Worm (Caenorhabditis elegans) whole organism, late embryonic: ENCODE measurements around the gene T14G12.6.

Source experiments
- ama-1 ChIP-seq: fragments of 150-350 bp; optimal IDR thresholded peaks from 2 replicates; lab custom pipeline; 2014
- ceh-31 ChIP-seq: sonication (generic microtip); optimal IDR thresholded peaks from 2 replicates; lab custom pipeline; 2016; ENCODE audit warnings: missing genetic modification characterization, missing compliant biosample characterization
- ceh-34 ChIP-seq: sonication (generic microtip); optimal IDR thresholded peaks from 2 replicates; lab custom pipeline; 2016; ENCODE audit warnings: mild to moderate bottlenecking, missing genetic modification characterization, missing compliant biosample characterization
- ceh-45 ChIP-seq: fragments of 200-800 bp; sonication (Bioruptor generic); IDR thresholded peaks from 2 replicates; pipeline ENCODE4 v1.3.6; 2022; ENCODE audit warnings: missing genetic modification reagents, missing genetic modification characterization, missing compliant biosample characterization
- gmeb-2 ChIP-seq: sonication (generic microtip); optimal IDR thresholded peaks from 2 replicates; lab custom pipeline; 2016; ENCODE audit warnings: missing genetic modification characterization, inconsistent platforms, missing compliant biosample characterization
- nfya-1 ChIP-seq: sonication (generic microtip); optimal IDR thresholded peaks from 2 replicates; lab custom pipeline; 2017; ENCODE audit warnings: missing genetic modification characterization, mild to moderate bottlenecking, missing compliant biosample characterization, antibody characterized with exemption, moderate library complexity
- npax-4 ChIP-seq: sonication (generic microtip); optimal IDR thresholded peaks from 2 replicates; lab custom pipeline; 2016; ENCODE audit warnings: missing genetic modification characterization, missing compliant biosample characterization
- pqm-1 ChIP-seq: sonication (generic microtip); optimal IDR thresholded peaks from 2 replicates; lab custom pipeline; 2016; ENCODE audit warnings: missing genetic modification characterization, missing compliant biosample characterization
- sdc-2 ChIP-seq: sonication (generic microtip); optimal IDR thresholded peaks from 2 replicates; lab custom pipeline; 2016; ENCODE audit warnings: missing genotype, missing genetic modification characterization, missing compliant biosample characterization
- sox-2 ChIP-seq: fragments of 200-800 bp; sonication (Bioruptor generic); IDR thresholded peaks from 2 replicates; pipeline ENCODE4 v1.3.6; 2022; ENCODE audit warnings: missing genetic modification reagents, missing genetic modification characterization, missing compliant biosample characterization
- unc-42 ChIP-seq: sonication (generic microtip); optimal IDR thresholded peaks from 2 replicates; lab custom pipeline; 2016; ENCODE audit warnings: missing genotype, missing genetic modification characterization, missing compliant biosample characterization
- zip-5 ChIP-seq: sonication (generic microtip); optimal IDR thresholded peaks from 2 replicates; lab custom pipeline; 2016; ENCODE audit warnings: missing genetic modification characterization, missing compliant biosample characterization

ce11 chrX:3738617-3739016 lies 20.6 kb downstream of the T14G12.6 start:
- TF ChIP-seq sox-2 (GFP tag; lab: Robert Waterston, UW) (no peak), sdc-2 (no peak), gmeb-2 (tag; lab: Kevin White, UChicago) (no peak), ceh-34 (no peak), ceh-31 (tag; lab: Kevin White, UChicago) (no peak), npax-4 (no peak), unc-42 (no peak), zip-5 (tag; lab: Kevin White, UChicago) (no peak), ama-1 (lab: Kevin White, UChicago) (no peak), ceh-45 (GFP tag; lab: Robert Waterston, UW) (no peak), nfya-1 (tag; lab: Kevin White, UChicago) (no peak), pqm-1 (no peak)
